Fruit fly (Drosophila melanogaster) Kc167 (cell line): Measurements from ENCODE around the gene CCT4.

Source experiments
- Myc ChIP-seq: fragments of >200 bp; optimal IDR thresholded peaks from 2 replicates; lab custom pipeline; 2017; ENCODE audit warnings: missing external identifiers
- h ChIP-seq: fragments of >200 bp; optimal IDR thresholded peaks from 3 replicates; lab custom pipeline; 2018; ENCODE audit warnings: missing external identifiers
- ttk ChIP-seq: sonication (Bioruptor generic); optimal IDR thresholded peaks from 2 replicates; lab custom pipeline; 2017; ENCODE audit warnings: missing external identifiers

dm6 chr2L:12700381-12700963, 7.7 kb upstream of the CCT4 start, which contains the start of gene CG17036:
- TF ChIP-seq ttk (lab: Kevin White, UChicago) (no peak), h (lab: Kevin White, UChicago) (no peak), Myc (no peak)
